Fruit fly (Drosophila melanogaster) whole organism, pupa: ENCODE results near the gene CG3847.
"Not testable (repeated sequence)": the region's sequence is repeated elsewhere in the genome, so short reads cannot be mapped to it uniquely, and the experiment has no call there.

Experiments
- EcR ChIP-seq: fragments of 200-800 bp; sonication (Bioruptor generic); optimal IDR thresholded peaks from 3 replicates; lab custom pipeline; 2019; ENCODE audit warnings: missing biosample characterization, missing genetic modification characterization, mild to moderate bottlenecking, moderate library complexity, missing genetic modification reagents
- Pif1A ChIP-seq: fragments of 200-800 bp; sonication (Bioruptor generic); optimal IDR thresholded peaks from 3 replicates; lab custom pipeline; 2016; ENCODE audit warnings: missing biosample characterization, missing genetic modification characterization

DNA sequence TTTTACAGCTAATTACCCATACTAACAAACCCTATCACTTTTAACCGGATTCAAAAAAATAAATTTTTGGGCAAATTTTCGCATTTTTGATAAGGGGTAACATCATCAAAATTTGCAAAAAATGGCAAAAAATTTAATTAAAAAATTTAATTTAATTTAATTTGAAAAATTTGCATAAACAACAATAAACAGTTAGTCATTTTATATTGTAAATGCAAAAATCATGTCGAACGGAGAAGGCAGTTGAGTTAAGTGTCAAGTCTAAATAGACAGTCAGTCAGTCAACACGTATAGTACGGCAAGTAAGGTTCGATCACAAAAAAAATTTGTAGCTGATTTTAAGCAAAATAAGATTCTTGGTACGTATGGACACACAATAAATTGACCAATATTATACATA is 37.0 kb downstream of the CG3847 start, which contains the start of gene CG33664:
- not testable (repeated sequence) for TF ChIP-seq Pif1A, EcR (GFP tag; lab: Kevin White, UChicago)
